Worm (Caenorhabditis elegans) whole organism, L4/young adult: Measurements from ENCODE around the gene dnj-3.

ENCODE experiments used
- W03F9.2 ChIP-seq: fragments of 150-350 bp; optimal IDR thresholded peaks from 2 replicates; lab custom pipeline; 2014; ENCODE audit warnings: missing biosample characterization, missing genetic modification characterization
- him-1 ChIP-seq: sonication (generic microtip); optimal IDR thresholded peaks from 2 replicates; lab custom pipeline; 2016; ENCODE audit warnings: missing genotype, missing genetic modification reagents, missing genetic modification characterization, missing compliant biosample characterization

ce11 chrV:15088613-15089012, 20.1 kb downstream of the dnj-3 start, which contains the start of gene C01G10.18:
- TF ChIP-seq him-1 (tag; lab: Kevin White, UChicago) (no peak), W03F9.2 (tag; lab: Kevin White, UChicago) (no peak)
